Worm (Caenorhabditis elegans) whole organism, L4/young adult: ENCODE results near the gene T10G3.8.

Source experiments
- dao-5 ChIP-seq: sonication (generic microtip); optimal IDR thresholded peaks from 2 replicates; lab custom pipeline; 2016; ENCODE audit warnings: missing genotype, missing genetic modification characterization, moderate library complexity, missing compliant biosample characterization
- him-1 ChIP-seq: sonication (generic microtip); optimal IDR thresholded peaks from 2 replicates; lab custom pipeline; 2016; ENCODE audit warnings: missing genotype, missing genetic modification reagents, missing genetic modification characterization, missing compliant biosample characterization

DNA sequence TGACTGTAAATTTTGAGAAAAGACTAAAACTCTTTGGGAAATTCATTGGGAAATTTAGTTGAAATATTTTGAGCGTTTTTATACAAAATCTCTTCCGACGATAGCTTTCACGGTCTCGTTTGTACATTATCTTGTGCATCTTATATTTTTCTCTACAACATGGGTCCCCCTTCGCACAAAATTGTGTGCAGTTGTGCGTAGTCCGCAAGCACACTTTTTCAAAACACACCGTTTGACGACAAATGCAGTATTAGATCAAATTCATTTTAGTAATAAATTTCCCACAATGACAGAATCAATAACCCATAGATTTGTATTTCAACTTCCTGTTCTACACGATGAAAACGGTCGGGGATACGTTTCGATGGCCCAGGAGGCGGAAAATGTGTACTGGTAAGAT, 18.4 kb downstream of the T10G3.8 start, which contains the start of gene F25H9.2:
- TF ChIP-seq him-1 (tag; lab: Kevin White, UChicago) (no peak), dao-5 (tag; lab: Kevin White, UChicago) (no peak)
